Worm (Caenorhabditis elegans): ENCODE results near the gene T12G3.11.
A peak's percentile ranks its signal among the peaks of the same experiment; 100 is the strongest.

DNA sequence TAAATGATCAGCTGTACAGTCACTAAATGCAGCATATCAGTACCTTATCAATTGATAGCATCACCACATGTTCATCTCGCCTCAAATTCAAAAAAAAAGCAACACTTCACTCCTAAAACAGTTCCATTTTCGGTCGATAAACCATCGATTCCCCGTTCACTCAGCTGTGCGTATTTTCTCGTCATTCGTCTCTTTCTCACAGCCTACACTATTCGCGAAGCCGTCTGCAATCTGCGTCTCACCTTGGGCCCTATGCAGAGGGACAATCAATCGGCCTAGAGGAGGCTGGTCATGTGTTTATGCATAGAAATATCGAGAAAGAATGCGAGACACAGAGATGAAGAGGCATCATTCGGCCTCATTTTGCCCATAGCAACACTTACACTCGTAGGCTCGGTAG is 2.8 kb upstream of the T12G3.11 start:
- TF ChIP-seq ztf-29 (GFP tag; IDR thresholded peaks at IDR 0.05) (0 out of 2 replicates have a peak, but pooled peaks have one; percentile 41), flt-1 (GFP tag; IDR thresholded peaks at IDR 0.05) (no peak), med-1 (GFP tag; optimal IDR thresholded peaks at IDR 0.05; ENCODE audit: insufficient read depth) (no peak), cog-1 (tag; optimal IDR thresholded peaks at IDR 0.05) (peak; percentile 81), klf-2 (GFP tag; conservative IDR thresholded peaks at IDR 0.05) (no peak), T22C8.4 (GFP tag; IDR thresholded peaks at IDR 0.05) (peak; percentile 77), ztf-23 (GFP tag; IDR thresholded peaks at IDR 0.05) (0 out of 2 replicates have a peak, but pooled peaks have one; percentile 45)

Data from whole organism, midembryonic.